Worm (Caenorhabditis elegans): ENCODE results near the gene Y32G9B.1.

Y32G9B.1 gene

ce11 chrV:1803043-1803442, 26.8 kb downstream of the Y32G9B.1 start, which contains the start of gene srt-41:
Gene srt-41 (minus strand): TSS chrV:1803143.
- TF ChIP-seq ztf-18 (tag; optimal IDR thresholded peaks at IDR 0.05): no peak
- TF ChIP-seq F55B11.4 (tag; optimal IDR thresholded peaks at IDR 0.05; ENCODE audit: borderline replicate concordance, insufficient read depth): no peak
- no peak for TF ChIP-seq nhr-120 (GFP tag; IDR thresholded peaks at IDR 0.05)
- no peak for TF ChIP-seq chd-7 (tag; optimal IDR thresholded peaks at IDR 0.05)
- no peak for TF ChIP-seq T07F8.4 (tag; optimal IDR thresholded peaks at IDR 0.05)
- no peak for TF ChIP-seq nfyb-1 (GFP tag; IDR thresholded peaks at IDR 0.05)
- TF ChIP-seq nhr-80 (tag; optimal IDR thresholded peaks at IDR 0.05): no peak
- TF ChIP-seq B0035.1 (tag; optimal IDR thresholded peaks at IDR 0.05): no peak

ce11 chrV:1797900-1798299, 32.0 kb downstream of the Y32G9B.1 start, which contains the start of gene F36H9.10:
Gene F36H9.10 (plus strand): TSS chrV:1798200.
- TF ChIP-seq tbp1 (GFP tag; optimal IDR thresholded peaks at IDR 0.05): peak; percentile 34
- TF ChIP-seq ekl-4 (GFP tag; IDR thresholded peaks at IDR 0.05): no peak
- no peak for TF ChIP-seq rpc-1 (optimal IDR thresholded peaks at IDR 0.05)
- peak; percentile 62 for TF ChIP-seq rpc-1 (tag; optimal IDR thresholded peaks at IDR 0.05)
- TF ChIP-seq zim-3 (tag; optimal IDR thresholded peaks at IDR 0.05): no peak
- TF ChIP-seq D2030.7 (GFP tag; IDR thresholded peaks at IDR 0.05): peak; percentile 41; the same call in 1 of the 2 replicates

- TF ChIP-seq lsy-27 (tag; optimal IDR thresholded peaks at IDR 0.05; ENCODE audit: borderline replicate concordance, insufficient read depth): no peak
- no peak for TF ChIP-seq lag-1 (GFP tag; IDR thresholded peaks at IDR 0.05)
- TF ChIP-seq madf-10 (tag; optimal IDR thresholded peaks at IDR 0.05): no peak
- no peak for TF ChIP-seq unc-62 (GFP tag; optimal IDR thresholded peaks at IDR 0.05)
- no peak for TF ChIP-seq madf-8 (GFP tag; conservative IDR thresholded peaks at IDR 0.05)
- TF ChIP-seq B0336.3 (GFP tag; IDR thresholded peaks at IDR 0.05): no peak
- no peak for TF ChIP-seq lin-40 (tag; optimal IDR thresholded peaks at IDR 0.05)
- TF ChIP-seq nhr-80 (tag; optimal IDR thresholded peaks at IDR 0.05): no peak
- TF ChIP-seq him-1 (tag; optimal IDR thresholded peaks at IDR 0.05): no peak
- TF ChIP-seq F10E7.11 (tag; optimal IDR thresholded peaks at IDR 0.05): no peak
- no peak for TF ChIP-seq madf-6 (GFP tag; IDR thresholded peaks at IDR 0.05)
- no peak for TF ChIP-seq pbrm-1 (GFP tag; IDR thresholded peaks at IDR 0.05)
- TF ChIP-seq F23B12.7 (tag; optimal IDR thresholded peaks at IDR 0.05; ENCODE audit: insufficient read depth): no peak
- TF ChIP-seq hsf-1 (GFP tag; IDR thresholded peaks at IDR 0.05): no peak
- no peak for TF ChIP-seq B0019.2 (GFP tag; conservative IDR thresholded peaks at IDR 0.05)
- no peak for TF ChIP-seq rec-8 (tag; optimal IDR thresholded peaks at IDR 0.05)
- no peak for TF ChIP-seq let-607 (tag; optimal IDR thresholded peaks at IDR 0.05)
- no peak for TF ChIP-seq F57C9.4 (tag; optimal IDR thresholded peaks at IDR 0.05)
- TF ChIP-seq ztf-22 (GFP tag; optimal IDR thresholded peaks at IDR 0.05): no peak
- TF ChIP-seq ama-1 (optimal IDR thresholded peaks at IDR 0.05): no peak
- no peak for TF ChIP-seq ama-1 (GFP tag; optimal IDR thresholded peaks at IDR 0.05)
These were observed 35.7 kb downstream of the Y32G9B.1 start, which contains the start of gene F36H9.1 for ce11 chrV:1794218-1794617. Gene F36H9.1 (plus strand): TSS chrV:1794518.

- TF ChIP-seq ceh-27 (GFP tag; optimal IDR thresholded peaks at IDR 0.05) (no peak), K11D2.4 (GFP tag; IDR thresholded peaks at IDR 0.05) (no peak), aptf-2 (GFP tag; conservative IDR thresholded peaks at IDR 0.05) (no peak), lag-1 (GFP tag; IDR thresholded peaks at IDR 0.05) (no peak), D2030.7 (GFP tag; IDR thresholded peaks at IDR 0.05) (no peak), T07F8.4 (tag; optimal IDR thresholded peaks at IDR 0.05) (no peak), F10E7.11 (tag; optimal IDR thresholded peaks at IDR 0.05) (no peak), ceh-79 (tag; optimal IDR thresholded peaks at IDR 0.05) (no peak)
These were observed 40.4 kb downstream of the Y32G9B.1 start for ce11 chrV:1789495-1789894.

Measured in whole organism, young adult.